Worm (Caenorhabditis elegans) whole organism, L4 larva: ENCODE results near the gene clec-251.

ENCODE experiments used
- F26F4.8 ChIP-seq: fragments of 200-800 bp; sonication (Bioruptor generic); conservative IDR thresholded peaks from 2 replicates; pipeline ENCODE4 v1.3.6; 2022; ENCODE audit warnings: missing genetic modification characterization, missing compliant biosample characterization
- Y48G9A.11 ChIP-seq: fragments of 200-800 bp; sonication (Bioruptor generic); IDR thresholded peaks from 2 replicates; pipeline ENCODE4 v1.3.6; 2022; ENCODE audit warnings: missing genetic modification reagents, missing genetic modification characterization, missing compliant biosample characterization
- aha-1 ChIP-seq: fragments of 150-350 bp; peaks from one replicate; lab custom pipeline; 2014; ENCODE audit warnings: missing biosample characterization, missing genetic modification characterization
- ceh-28 ChIP-seq: fragments of 150-350 bp; optimal IDR thresholded peaks from 2 replicates; lab custom pipeline; 2014; ENCODE audit warnings: missing biosample characterization, missing genetic modification reagents, missing genetic modification characterization
- ceh-32 ChIP-seq: sonication (generic microtip); optimal IDR thresholded peaks from 2 replicates; lab custom pipeline; 2016; ENCODE audit warnings: mild to moderate bottlenecking, missing genetic modification characterization, missing compliant biosample characterization; ENCODE audit not compliant: poor library complexity
- daf-16 ChIP-seq, 3 experiments: sonication (generic microtip); optimal IDR thresholded peaks; 2 replicates each; lab custom pipeline; 2016 to 2017; ENCODE audit warnings: missing genetic modification characterization in 3 of 3, missing genetic modification reagents in 3 of 3, mild to moderate bottlenecking in 2 of 3, missing compliant biosample characterization in 2 of 3, missing biosample characterization in 1 of 3, moderate library complexity in 1 of 3
- dmd-6 ChIP-seq: fragments of 200-800 bp; sonication (Bioruptor generic); IDR thresholded peaks from 2 replicates; pipeline ENCODE4 v1.3.6; 2022; ENCODE audit warnings: missing genetic modification reagents, missing genetic modification characterization, missing compliant biosample characterization
- dmd-9 ChIP-seq: fragments of 200-800 bp; sonication (Bioruptor generic); IDR thresholded peaks from 2 replicates; pipeline ENCODE4 v1.3.6; 2022; ENCODE audit warnings: missing genetic modification reagents, missing genetic modification characterization, missing compliant biosample characterization
- egl-43 ChIP-seq: fragments of 200-800 bp; sonication (Bioruptor generic); IDR thresholded peaks from 2 replicates; pipeline ENCODE4 v1.3.6; 2022; ENCODE audit warnings: missing genetic modification reagents, missing genetic modification characterization, missing compliant biosample characterization
- hlh-11 ChIP-seq: fragments of 200-800 bp; sonication (Bioruptor generic); optimal IDR thresholded peaks from 2 replicates; lab custom pipeline; 2018; ENCODE audit warnings: mild to moderate bottlenecking, missing genetic modification characterization, missing compliant biosample characterization
- lim-7 ChIP-seq: fragments of 200-800 bp; sonication (Bioruptor generic); IDR thresholded peaks from 2 replicates; pipeline ENCODE4 v1.3.6; 2022; ENCODE audit warnings: missing genetic modification characterization, missing compliant biosample characterization
- nhr-28 ChIP-seq: fragments of 150-350 bp; optimal IDR thresholded peaks from 2 replicates; lab custom pipeline; 2014; ENCODE audit warnings: missing biosample characterization, missing genetic modification characterization
- nhr-48 ChIP-seq: sonication (generic microtip); optimal IDR thresholded peaks from 2 replicates; lab custom pipeline; 2016; ENCODE audit warnings: mild to moderate bottlenecking, missing genetic modification characterization, missing compliant biosample characterization
- nhr-77 ChIP-seq: fragments of 150-350 bp; optimal IDR thresholded peaks from 2 replicates; lab custom pipeline; 2014; ENCODE audit warnings: missing biosample characterization, missing genetic modification characterization
- pqm-1 ChIP-seq: sonication (generic microtip); optimal IDR thresholded peaks from 2 replicates; lab custom pipeline; 2017; ENCODE audit warnings: missing biosample characterization, missing genetic modification characterization
- set-16 ChIP-seq: fragments of 200-800 bp; sonication (Bioruptor generic); IDR thresholded peaks from 2 replicates; pipeline ENCODE4 v1.3.6; 2022; ENCODE audit warnings: missing genetic modification reagents, missing genetic modification characterization, missing compliant biosample characterization

Gene clec-251

ce11 chrV:18701306-18701705, 45.5 kb downstream of the clec-251 start, which contains the start of gene Y69H2.9:
Y69H2.9 (plus strand) TSS chrV:18701538.
- peak; percentile 52; the same call in 1 of the 2 replicates for TF ChIP-seq dmd-6 (GFP tag; lab: Robert Waterston, UW)
- TF ChIP-seq daf-16 (GFP tag; optimal IDR thresholded peaks at IDR 0.05; lab: Kevin White, UChicago): no peak
- TF ChIP-seq daf-16 (tag; optimal IDR thresholded peaks at IDR 0.05; lab: Kevin White, UChicago): peak; percentile 80
- TF ChIP-seq hlh-11: peak; percentile 74
- peak; percentile 57 for TF ChIP-seq nhr-48
- TF ChIP-seq ceh-32 (tag; lab: Kevin White, UChicago): no peak
- TF ChIP-seq F26F4.8 (GFP tag; lab: Robert Waterston, UW): no peak
- peak; percentile 79 for TF ChIP-seq pqm-1
- TF ChIP-seq nhr-77 (tag; lab: Kevin White, UChicago): peak; percentile 3
- no peak for TF ChIP-seq lim-7 (GFP tag; lab: Robert Waterston, UW)
- TF ChIP-seq ceh-28 (tag; lab: Kevin White, UChicago): no peak
- no peak for TF ChIP-seq dmd-9 (GFP tag; lab: Robert Waterston, UW)
- TF ChIP-seq nhr-28 (tag; lab: Kevin White, UChicago): peak; percentile 77

- TF ChIP-seq set-16 (GFP tag; lab: Robert Waterston, UW) (peak; percentile 84), pqm-1 (no peak), Y48G9A.11 (no peak), aha-1 (tag; lab: Kevin White, UChicago) (peak; percentile 51), egl-43 (GFP tag; lab: Robert Waterston, UW) (0 out of 2 replicates have a peak, but pooled peaks have one; percentile 46)
Observed at ce11 chrV:18699326-18699725, 47.5 kb downstream of the clec-251 start, which contains the start of gene nhr-241. nhr-241 (plus strand) TSS chrV:18699451.
